Worm (Caenorhabditis elegans): ENCODE measurements around the gene athp-1.

athp-1 gene

DNA sequence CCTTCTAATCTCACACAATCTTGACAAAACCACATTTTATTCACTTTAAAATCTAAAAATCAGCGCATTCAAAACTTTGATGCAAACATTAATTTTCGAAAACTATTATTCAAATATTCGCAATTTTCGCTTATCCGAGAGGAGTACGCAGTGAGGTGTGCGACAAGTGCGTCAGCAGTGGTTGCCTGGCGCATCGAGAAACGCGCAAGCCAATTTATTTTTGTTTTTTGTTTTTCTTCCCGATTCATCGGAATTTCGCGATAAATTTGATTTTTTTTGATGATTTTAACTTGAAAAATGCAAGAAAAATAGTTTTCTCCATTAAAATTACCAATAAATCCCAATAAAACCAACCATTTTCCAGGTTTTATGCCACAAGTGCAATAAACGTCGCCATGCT lies 32.7 kb upstream of the athp-1 start, which contains the start of the genes fbxb-85 and hex-3 (continued):
- peak; percentile 33 for TF ChIP-seq daf-12 (tag; optimal IDR thresholded peaks at IDR 0.05)
- TF ChIP-seq snpc-4 (tag; optimal IDR thresholded peaks at IDR 0.05), result peak; percentile 71
- peak; percentile 95 for TF ChIP-seq lsy-12 (tag; optimal IDR thresholded peaks at IDR 0.05)
- TF ChIP-seq nhr-67 (tag; optimal IDR thresholded peaks at IDR 0.05), result no peak
- peak; percentile 84 for TF ChIP-seq R02D3.7 (tag; optimal IDR thresholded peaks at IDR 0.05)
- no peak for TF ChIP-seq ceh-16 (tag; optimal IDR thresholded peaks at IDR 0.05)
- TF ChIP-seq nfya-1 (tag; optimal IDR thresholded peaks at IDR 0.05; ENCODE audit: insufficient read depth), result peak; percentile 97
- TF ChIP-seq nhr-11 (tag; optimal IDR thresholded peaks at IDR 0.05), result peak; percentile 64
- peak; percentile 69 for TF ChIP-seq elt-2 (tag; optimal IDR thresholded peaks at IDR 0.05)
- TF ChIP-seq eor-1 (tag; optimal IDR thresholded peaks at IDR 0.05), result no peak
- peak; percentile 74 for TF ChIP-seq nhr-77 (tag; optimal IDR thresholded peaks at IDR 0.05)
- peak; percentile 28 for TF ChIP-seq unc-62 (GFP tag; optimal IDR thresholded peaks at IDR 0.05)
- peak; percentile 85 for TF ChIP-seq egl-5 (tag; optimal IDR thresholded peaks at IDR 0.05)

DNA sequence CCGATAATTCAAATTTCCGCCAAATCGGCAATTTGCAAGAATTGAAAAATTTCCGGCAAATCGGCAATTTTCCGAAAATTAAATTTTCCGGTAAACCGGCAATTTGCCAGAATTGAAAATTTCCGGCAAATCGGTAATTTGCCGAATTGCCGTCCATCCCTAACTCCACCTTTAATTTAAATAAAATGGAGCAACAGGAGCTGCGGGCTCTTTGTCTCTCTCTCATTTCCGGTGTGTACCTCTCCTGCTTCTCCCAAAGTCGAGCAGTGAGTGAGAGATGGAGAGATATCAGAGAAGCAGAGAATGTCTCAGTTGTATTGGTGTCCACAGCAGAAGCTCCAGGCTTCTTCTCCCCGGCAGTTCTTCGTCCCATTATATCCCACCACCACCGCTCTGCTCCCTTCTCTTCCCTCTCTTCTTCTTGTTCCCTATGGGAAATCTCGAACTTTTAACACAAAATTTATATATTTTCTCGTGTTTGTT lies 26.1 kb upstream of the athp-1 start, which contains the start of gene Y39A1C.1:
Y39A1C.1 (plus strand) TSS at position 51 of the 483 bp plus-strand sequence.
- no peak for TF ChIP-seq pqm-1 (tag; optimal IDR thresholded peaks at IDR 0.05)
- TF ChIP-seq unc-39 (tag; optimal IDR thresholded peaks at IDR 0.05), result no peak
- no peak for TF ChIP-seq nhr-67 (tag; optimal IDR thresholded peaks at IDR 0.05)
- peak; percentile 60 for TF ChIP-seq lin-39 (tag; optimal IDR thresholded peaks at IDR 0.05)
- TF ChIP-seq nhr-237 (tag; optimal IDR thresholded peaks at IDR 0.05), result no peak
- peak; percentile 54 for TF ChIP-seq nfya-1 (tag; optimal IDR thresholded peaks at IDR 0.05; ENCODE audit: insufficient read depth)
- no peak for TF ChIP-seq zag-1 (tag; optimal IDR thresholded peaks at IDR 0.05)
- TF ChIP-seq fkh-2 (tag; optimal IDR thresholded peaks at IDR 0.05), result no peak
- TF ChIP-seq aly-2 (tag; optimal IDR thresholded peaks at IDR 0.05), result no peak
- TF ChIP-seq jun-1 (tag; optimal IDR thresholded peaks at IDR 0.05), result no peak
- no peak for TF ChIP-seq pha-4 (tag; optimal IDR thresholded peaks at IDR 0.05)
- no peak for TF ChIP-seq nhr-11 (tag; optimal IDR thresholded peaks at IDR 0.05)
- TF ChIP-seq elt-1 (tag; optimal IDR thresholded peaks at IDR 0.05), result no peak
- TF ChIP-seq fos-1 (tag; optimal IDR thresholded peaks at IDR 0.05), result no peak
- TF ChIP-seq hmg-11 (tag; optimal IDR thresholded peaks at IDR 0.05), result peak; percentile 67
- TF ChIP-seq lsy-12 (tag; optimal IDR thresholded peaks at IDR 0.05), result no peak
- TF ChIP-seq tbx-2 (tag; optimal IDR thresholded peaks at IDR 0.05), result no peak
- TF ChIP-seq lin-15B (tag; optimal IDR thresholded peaks at IDR 0.05), result peak; percentile 24

DNA sequence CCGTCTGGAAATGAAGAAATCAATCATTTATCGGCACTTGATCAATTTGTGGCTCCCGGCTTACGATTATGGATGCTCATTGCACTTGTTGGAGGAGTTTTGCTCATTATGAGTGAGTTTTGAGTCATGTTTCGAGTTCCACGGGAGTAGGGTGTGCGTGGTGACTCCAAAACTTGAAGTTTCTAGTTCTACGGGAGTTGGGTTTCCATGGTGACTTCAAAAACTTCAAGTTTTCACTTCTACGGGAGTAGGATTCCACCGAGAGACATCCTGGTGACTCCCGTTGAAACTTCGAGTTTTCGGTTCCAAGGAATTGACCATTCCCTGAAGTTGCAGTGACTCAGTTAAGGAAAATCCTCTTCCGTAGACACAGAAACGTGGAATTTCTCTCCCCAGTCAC lies 24.7 kb upstream of the athp-1 start:
- peak; percentile 55 for TF ChIP-seq nhr-43 (tag; optimal IDR thresholded peaks at IDR 0.05; ENCODE audit: poor library complexity, severe bottlenecking)
- no peak for TF ChIP-seq jun-1 (tag; optimal IDR thresholded peaks at IDR 0.05)

DNA sequence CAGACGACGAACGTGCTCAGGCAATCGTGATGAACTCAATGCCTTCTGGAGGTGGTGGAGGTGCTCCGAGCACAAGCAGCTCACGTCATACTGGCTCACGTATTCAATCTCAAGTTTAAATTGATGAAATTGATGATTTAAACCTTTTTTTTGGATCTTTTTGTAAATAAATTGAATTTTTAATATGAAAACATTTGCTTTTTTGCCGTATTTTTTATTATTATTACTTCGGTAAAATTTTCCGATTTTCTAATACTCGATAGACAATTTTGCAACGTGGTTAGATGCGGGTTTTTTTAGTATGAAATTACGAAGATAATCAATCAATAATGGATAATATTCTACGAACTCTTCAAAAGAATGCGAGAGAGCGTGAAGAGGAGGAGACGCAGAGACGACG lies 23.6 kb upstream of the athp-1 start, which contains the start of gene oxi-1:
oxi-1 (plus strand) TSS at position 301 of the 400 bp plus-strand sequence.
- TF ChIP-seq ztf-11 (tag; optimal IDR thresholded peaks at IDR 0.05) (no peak), nhr-28 (tag; optimal IDR thresholded peaks at IDR 0.05) (no peak), jun-1 (tag; optimal IDR thresholded peaks at IDR 0.05) (no peak), egl-27 (tag; optimal IDR thresholded peaks at IDR 0.05) (no peak), nhr-11 (tag; optimal IDR thresholded peaks at IDR 0.05) (no peak), nhr-43 (tag; optimal IDR thresholded peaks at IDR 0.05; ENCODE audit: poor library complexity, severe bottlenecking) (no peak), aly-2 (tag; optimal IDR thresholded peaks at IDR 0.05) (no peak), lin-39 (tag; optimal IDR thresholded peaks at IDR 0.05) (no peak), pha-4 (tag; optimal IDR thresholded peaks at IDR 0.05) (no peak), pqm-1 (tag; optimal IDR thresholded peaks at IDR 0.05) (no peak), fkh-2 (tag; optimal IDR thresholded peaks at IDR 0.05) (no peak), hmg-11 (tag; optimal IDR thresholded peaks at IDR 0.05) (no peak), nhr-12 (tag; optimal IDR thresholded peaks at IDR 0.05) (no peak), nhr-77 (tag; optimal IDR thresholded peaks at IDR 0.05) (no peak)

DNA sequence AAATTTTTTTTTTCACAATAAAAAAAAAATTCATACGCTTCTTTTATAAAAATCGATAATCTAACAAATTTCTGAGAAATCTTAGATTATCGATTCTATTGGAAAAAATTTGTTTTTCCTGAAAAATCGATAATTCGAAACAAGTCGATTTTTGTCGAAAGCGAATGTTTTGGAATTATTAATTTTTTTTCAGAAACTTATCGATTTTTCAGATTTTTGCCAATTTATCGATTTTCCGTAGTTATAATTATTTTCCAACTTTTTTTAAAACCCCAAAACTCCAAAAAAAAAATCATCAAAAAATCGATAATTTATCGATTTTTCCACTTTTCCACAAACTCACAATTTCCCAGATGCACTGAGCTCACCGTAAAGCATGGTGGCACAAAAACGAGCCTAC lies 20.2 kb upstream of the athp-1 start:
- no peak for TF ChIP-seq unc-62 (GFP tag; optimal IDR thresholded peaks at IDR 0.05)
- peak; percentile 96 for TF ChIP-seq ceh-28 (tag; optimal IDR thresholded peaks at IDR 0.05)

Data from whole organism, L3 larva.